Fruit fly (Drosophila melanogaster): ENCODE measurements around the gene tey.

tey gene

dm6 chr3L:19674317-19674716 lies 10.4 kb upstream of the tey start (continued):
- TF ChIP-seq sima (GFP tag; optimal IDR thresholded peaks at IDR 0.05) (no peak), CG13894 (tag; optimal IDR thresholded peaks at IDR 0.05) (no peak), Sin3A (optimal IDR thresholded peaks at IDR 0.05) (no peak), CG7357 (GFP tag; IDR thresholded peaks at IDR 0.05) (no peak), CG16815 (GFP tag; optimal IDR thresholded peaks at IDR 0.05) (peak; percentile 35), Blimp-1 (GFP tag; optimal IDR thresholded peaks at IDR 0.05) (peak; percentile 46), CG10147 (GFP tag; optimal IDR thresholded peaks at IDR 0.05) (no peak), crol (GFP tag; IDR thresholded peaks at IDR 0.05) (0 out of 2 replicates have a peak, but pooled peaks have one; percentile 26), jigr1 (GFP tag; IDR thresholded peaks at IDR 0.05) (no peak), CG8359 (GFP tag; optimal IDR thresholded peaks at IDR 0.05; ENCODE audit: borderline replicate concordance) (no peak), Usf (GFP tag; optimal IDR thresholded peaks at IDR 0.05) (peak; percentile 13), Sox102F (GFP tag; optimal IDR thresholded peaks at IDR 0.05) (peak; percentile 30)

DNA sequence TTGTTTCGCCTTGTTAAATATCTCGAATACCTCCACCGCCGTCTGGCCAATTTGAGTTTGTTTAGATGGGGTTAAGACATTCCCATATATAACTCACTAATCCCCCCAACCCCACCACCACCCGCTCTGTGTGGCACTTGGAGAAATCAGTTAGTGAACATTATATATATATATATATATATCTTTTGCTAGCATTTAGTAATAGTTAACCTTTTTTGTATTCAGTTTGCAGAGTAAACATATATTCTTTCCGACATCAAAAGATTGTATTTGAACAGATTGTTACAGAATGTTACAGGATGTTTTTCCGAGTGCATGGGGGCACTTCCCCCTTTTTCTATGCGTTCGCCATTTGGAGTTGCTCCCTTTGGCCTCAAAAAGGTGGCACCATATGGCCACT lies 6.6 kb upstream of the tey start:
- TF ChIP-seq dysf (GFP tag; IDR thresholded peaks at IDR 0.05) (0 out of 3 replicates have a peak, but pooled peaks have one; percentile 21), twi (tag; optimal IDR thresholded peaks at IDR 0.05) (peak; percentile 29), Taf1 (GFP tag; IDR thresholded peaks at IDR 0.05) (no peak), CG11504 (tag; optimal IDR thresholded peaks at IDR 0.05) (peak; percentile 60), CG11093 (GFP tag; IDR thresholded peaks at IDR 0.05) (0 out of 3 replicates have a peak, but pooled peaks have one; percentile 39), Mrtf (GFP tag; IDR thresholded peaks at IDR 0.05) (peak; percentile 41; the same call in 1 of the 3 replicates), Doc2 (GFP tag; IDR thresholded peaks at IDR 0.05) (no peak), lola (GFP tag; optimal IDR thresholded peaks at IDR 0.05) (peak in 1 of 3 experiments; percentile 39), CG11695 (GFP tag; IDR thresholded peaks at IDR 0.05) (0 out of 3 replicates have a peak, but pooled peaks have one; percentile 33), CG2199 (GFP tag; IDR thresholded peaks at IDR 0.05) (no peak), bsh (GFP tag; optimal IDR thresholded peaks at IDR 0.05) (peak in 1 of 2 experiments; percentile 75), pnt (GFP tag; optimal IDR thresholded peaks at IDR 0.05) (no peak), CG6254 (GFP tag; optimal IDR thresholded peaks at IDR 0.05) (peak; percentile 40), Awh (GFP tag; IDR thresholded peaks at IDR 0.05) (0 out of 2 replicates have a peak, but pooled peaks have one; percentile 28), vvl (GFP tag; IDR thresholded peaks at IDR 0.05) (peak; percentile 42), Vsx1 (GFP tag; optimal IDR thresholded peaks at IDR 0.05) (no peak), CG5953 (GFP tag; IDR thresholded peaks at IDR 0.05) (peak; percentile 50; the same call in 1 of the 2 replicates), CG7556 (GFP tag; optimal IDR thresholded peaks at IDR 0.05) (peak; percentile 18), CG7839 (tag; optimal IDR thresholded peaks at IDR 0.05) (peak; percentile 52), D (optimal IDR thresholded peaks at IDR 0.05) (no peak), D (GFP tag; optimal IDR thresholded peaks at IDR 0.05) (peak; percentile 53), wdn (GFP tag; IDR thresholded peaks at IDR 0.05) (no peak), jing (GFP tag; optimal IDR thresholded peaks at IDR 0.05) (no peak), slbo (GFP tag; IDR thresholded peaks at IDR 0.05) (peak; percentile 34; the same call in 1 of the 2 replicates), bowl (GFP tag; IDR thresholded peaks at IDR 0.05) (no peak), CG4820 (GFP tag; optimal IDR thresholded peaks at IDR 0.05) (peak; percentile 16), ci (GFP tag; IDR thresholded peaks at IDR 0.05) (peak; percentile 77), her (GFP tag; optimal IDR thresholded peaks at IDR 0.05) (no peak), CG4854 (GFP tag; optimal IDR thresholded peaks at IDR 0.05) (no peak), HLH3B (GFP tag; IDR thresholded peaks at IDR 0.05) (peak; percentile 63), rib (GFP tag; IDR thresholded peaks at IDR 0.05) (no peak), Sox100B (GFP tag; optimal IDR thresholded peaks at IDR 0.05) (peak; percentile 13), CG17802 (tag; optimal IDR thresholded peaks at IDR 0.05) (no peak), CG16863 (GFP tag; optimal IDR thresholded peaks at IDR 0.05) (no peak), bbx (GFP tag; IDR thresholded peaks at IDR 0.05; ENCODE audit: partially characterized antibody) (no peak), tio (GFP tag; optimal IDR thresholded peaks at IDR 0.05) (no peak), CG18764 (GFP tag; optimal IDR thresholded peaks at IDR 0.05) (no peak), knrl (GFP tag; IDR thresholded peaks at IDR 0.05; ENCODE audit: partially characterized antibody) (no peak), CG31441 (GFP tag; IDR thresholded peaks at IDR 0.05) (peak; percentile 50)
